Fruit fly (Drosophila melanogaster) whole organism, embryonic: ENCODE data around the gene Noa36.
A peak's percentile ranks its signal among the peaks of the same experiment; 100 is the strongest.

Experiments used
- CG10654 ChIP-seq: fragments of 200-800 bp; sonication (Bioruptor generic); optimal IDR thresholded peaks from 2 replicates; lab custom pipeline; 2016; ENCODE audit warnings: missing biosample characterization, missing genetic modification characterization
- CG12219 ChIP-seq: fragments of 200-800 bp; sonication (Bioruptor generic); optimal IDR thresholded peaks from 3 replicates; lab custom pipeline; 2018; ENCODE audit warnings: missing biosample characterization, mild to moderate bottlenecking, missing genetic modification characterization
- CG13296 ChIP-seq: fragments of 200-800 bp; sonication (Bioruptor generic); optimal IDR thresholded peaks from 3 replicates; lab custom pipeline; 2018; ENCODE audit warnings: missing biosample characterization, mild to moderate bottlenecking, missing genetic modification characterization
- CG14710 ChIP-seq: fragments of 200-800 bp; sonication (Bioruptor generic); optimal IDR thresholded peaks from 3 replicates; lab custom pipeline; 2019; ENCODE audit warnings: missing biosample characterization, mild to moderate bottlenecking, missing genetic modification characterization, moderate library complexity
- CG1603 ChIP-seq: fragments of 200-800 bp; sonication (Bioruptor generic); optimal IDR thresholded peaks from 2 replicates; lab custom pipeline; 2019; ENCODE audit warnings: missing biosample characterization, mild to moderate bottlenecking, missing genetic modification characterization, moderate library complexity
- CG17568 ChIP-seq: fragments of 200-800 bp; sonication (Bioruptor generic); optimal IDR thresholded peaks from 2 replicates; lab custom pipeline; 2018; ENCODE audit warnings: missing biosample characterization, mild to moderate bottlenecking, missing genetic modification characterization, moderate library complexity
- CG18599 ChIP-seq: fragments of 200-800 bp; sonication (Bioruptor generic); optimal IDR thresholded peaks from 3 replicates; lab custom pipeline; 2017; ENCODE audit warnings: missing biosample characterization, missing genetic modification characterization, mild to moderate bottlenecking, moderate library complexity, missing genetic modification reagents
- CG2875 ChIP-seq: fragments of 200-800 bp; sonication (Bioruptor generic); optimal IDR thresholded peaks from 2 replicates; lab custom pipeline; 2017; ENCODE audit warnings: missing biosample characterization, mild to moderate bottlenecking, missing genetic modification characterization, missing genetic modification reagents
- CG3995 ChIP-seq: fragments of 200-800 bp; sonication (Bioruptor generic); optimal IDR thresholded peaks from 3 replicates; lab custom pipeline; 2016; ENCODE audit warnings: missing biosample characterization, missing genetic modification characterization
- CG5245 ChIP-seq: fragments of 200-800 bp; sonication (Bioruptor generic); optimal IDR thresholded peaks from 3 replicates; lab custom pipeline; 2016; ENCODE audit warnings: missing biosample characterization, missing genetic modification characterization
- CG7839 ChIP-seq: fragments of 200-800 bp; sonication (Bioruptor generic); optimal IDR thresholded peaks from 3 replicates; lab custom pipeline; 2018; ENCODE audit warnings: missing biosample characterization, mild to moderate bottlenecking, missing genetic modification characterization, moderate library complexity
- CG8290 ChIP-seq, 3 experiments: fragments of 200-800 bp; sonication (Bioruptor generic); optimal IDR thresholded peaks; 2 replicates each; lab custom pipeline; 2016 to 2019; ENCODE audit warnings: missing biosample characterization in 3 of 3, missing genetic modification characterization in 3 of 3, mild to moderate bottlenecking in 2 of 3, moderate library complexity in 1 of 3
- CG8359 ChIP-seq: fragments of 200-800 bp; sonication (Bioruptor generic); optimal IDR thresholded peaks from 2 replicates; lab custom pipeline; 2017; ENCODE audit warnings: missing biosample characterization, mild to moderate bottlenecking, missing genetic modification characterization, borderline replicate concordance
- CG9609 ChIP-seq: fragments of 200-800 bp; sonication (Bioruptor generic); optimal IDR thresholded peaks from 3 replicates; lab custom pipeline; 2016; ENCODE audit warnings: missing biosample characterization, missing genetic modification characterization
- CoRest ChIP-seq: fragments of 200-800 bp; sonication (Bioruptor generic); optimal IDR thresholded peaks from 3 replicates; lab custom pipeline; 2018; ENCODE audit warnings: missing biosample characterization, mild to moderate bottlenecking, missing genetic modification characterization, moderate library complexity
- CrebB ChIP-seq: fragments of 200-800 bp; sonication (Bioruptor generic); optimal IDR thresholded peaks from 3 replicates; lab custom pipeline; 2018; ENCODE audit warnings: missing biosample characterization, mild to moderate bottlenecking, missing genetic modification characterization
- D ChIP-seq, 2 experiments: fragments of 200-800 bp in 1 of 2; fragments of >200 bp in 1 of 2; sonication (Bioruptor generic) in 1 of 2; optimal IDR thresholded peaks; 2 replicates in 1 of 2; 3 replicates in 1 of 2; lab custom pipeline; 2017; ENCODE audit warnings: mild to moderate bottlenecking in 1 of 2, missing biosample characterization in 1 of 2, missing genetic modification characterization in 1 of 2, missing genetic modification reagents in 1 of 2
- Doc3 ChIP-seq: fragments of 200-800 bp; sonication (Bioruptor generic); IDR thresholded peaks from 3 replicates; pipeline ENCODE4 v1.3.6; 2022; ENCODE audit warnings: missing biosample characterization, missing genetic modification characterization; ENCODE audit not compliant: partially characterized antibody
- Dp ChIP-seq: fragments of 200-800 bp; sonication (Bioruptor generic); optimal IDR thresholded peaks from 2 replicates; lab custom pipeline; 2018; ENCODE audit warnings: missing biosample characterization, mild to moderate bottlenecking, missing genetic modification characterization, moderate library complexity
- Hr51 ChIP-seq, 2 experiments: fragments of 200-800 bp; sonication (Bioruptor generic); optimal IDR thresholded peaks; 2 replicates in 1 of 2; 3 replicates in 1 of 2; lab custom pipeline; 2016 to 2018; ENCODE audit warnings: missing biosample characterization in 2 of 2, missing genetic modification characterization in 2 of 2, mild to moderate bottlenecking in 1 of 2, moderate library complexity in 1 of 2
- Lhr ChIP-seq: fragments of 200-800 bp; sonication (Bioruptor generic); optimal IDR thresholded peaks from 3 replicates; lab custom pipeline; 2017; ENCODE audit warnings: mild to moderate bottlenecking, missing biosample characterization, missing genetic modification reagents, missing genetic modification characterization
- MTF-1 ChIP-seq: fragments of 200-800 bp; sonication (Bioruptor generic); optimal IDR thresholded peaks from 2 replicates; lab custom pipeline; 2018; ENCODE audit warnings: missing biosample characterization, mild to moderate bottlenecking, missing genetic modification characterization, borderline replicate concordance
- Oli ChIP-seq: fragments of 200-800 bp; sonication (Bioruptor generic); optimal IDR thresholded peaks from 2 replicates; lab custom pipeline; 2018; ENCODE audit warnings: missing biosample characterization, mild to moderate bottlenecking, missing genetic modification characterization, moderate library complexity
- PHDP ChIP-seq: fragments of 200-800 bp; sonication (Bioruptor generic); optimal IDR thresholded peaks from 3 replicates; lab custom pipeline; 2018; ENCODE audit warnings: missing biosample characterization, mild to moderate bottlenecking, missing genetic modification characterization, moderate library complexity
- Rfx ChIP-seq: fragments of 200-800 bp; sonication (Bioruptor generic); IDR thresholded peaks from 2 replicates; pipeline ENCODE4 v1.3.6; 2022; ENCODE audit warnings: missing biosample characterization, missing genetic modification characterization
- Vsx1 ChIP-seq: fragments of 200-800 bp; sonication (Bioruptor generic); optimal IDR thresholded peaks from 2 replicates; lab custom pipeline; 2017; ENCODE audit warnings: missing biosample characterization, mild to moderate bottlenecking, missing genetic modification characterization, missing genetic modification reagents
- Xrp1 ChIP-seq: fragments of 200-800 bp; sonication (Bioruptor generic); IDR thresholded peaks from 2 replicates; pipeline ENCODE4 v1.3.6; 2022; ENCODE audit warnings: missing biosample characterization, missing genetic modification characterization
- YL-1 ChIP-seq: fragments of 200-800 bp; sonication (Bioruptor generic); optimal IDR thresholded peaks from 3 replicates; lab custom pipeline; 2017; ENCODE audit warnings: missing biosample characterization, mild to moderate bottlenecking, missing genetic modification characterization
- ase ChIP-seq: fragments of 200-800 bp; sonication (Bioruptor generic); IDR thresholded peaks from 3 replicates; pipeline ENCODE4 v1.3.6; 2022; ENCODE audit warnings: missing biosample characterization, missing genetic modification characterization
- crp ChIP-seq, 2 experiments: fragments of 200-800 bp; sonication (Bioruptor generic); optimal IDR thresholded peaks; 2 replicates in 1 of 2; 3 replicates in 1 of 2; lab custom pipeline; 2017; ENCODE audit warnings: missing biosample characterization in 2 of 2, missing genetic modification characterization in 2 of 2, mild to moderate bottlenecking in 1 of 2, moderate library complexity in 1 of 2
- dmrt11E ChIP-seq: fragments of 200-800 bp; sonication (Bioruptor generic); optimal IDR thresholded peaks from 3 replicates; lab custom pipeline; 2018; ENCODE audit warnings: missing biosample characterization, mild to moderate bottlenecking, missing genetic modification characterization, moderate library complexity
- ewg ChIP-seq: fragments of 200-800 bp; sonication (Bioruptor generic); optimal IDR thresholded peaks from 3 replicates; lab custom pipeline; 2017; ENCODE audit warnings: mild to moderate bottlenecking, missing biosample characterization, missing genetic modification reagents, missing genetic modification characterization
- jing ChIP-seq: fragments of 200-800 bp; sonication (Bioruptor generic); optimal IDR thresholded peaks from 2 replicates; lab custom pipeline; 2018; ENCODE audit warnings: missing biosample characterization, mild to moderate bottlenecking, missing genetic modification characterization
- lmd ChIP-seq: fragments of 200-800 bp; sonication (Bioruptor generic); IDR thresholded peaks from 2 replicates; pipeline ENCODE4 v1.3.6; 2022; ENCODE audit warnings: missing biosample characterization, missing genetic modification characterization
- lov ChIP-seq, 2 experiments: fragments of 200-800 bp in 1 of 2; fragments of >200 bp in 1 of 2; sonication (Bioruptor generic) in 1 of 2; IDR thresholded peaks in 1 of 2; optimal IDR thresholded peaks in 1 of 2; 2 replicates in 1 of 2; 3 replicates in 1 of 2; pipeline versions ENCODE4 v1.3.6 to Lab custom; 2017 to 2022; ENCODE audit warnings: missing biosample characterization in 1 of 2, missing genetic modification characterization in 1 of 2
- nau ChIP-seq: fragments of 200-800 bp; sonication (Bioruptor generic); optimal IDR thresholded peaks from 3 replicates; lab custom pipeline; 2017; ENCODE audit warnings: missing biosample characterization, mild to moderate bottlenecking, missing genetic modification characterization, missing genetic modification reagents
- pan ChIP-seq, 4 experiments: fragments of >200 bp in 3 of 4; fragments of 200-800 bp in 1 of 4; sonication (Bioruptor generic) in 1 of 4; optimal IDR thresholded peaks in 3 of 4; IDR thresholded peaks in 1 of 4; 2 replicates each; pipeline versions ENCODE4 v1.3.6 to Lab custom; 2017 to 2022; ENCODE audit warnings: missing biosample characterization in 2 of 4, missing genetic modification characterization in 2 of 4, mixed read lengths in 1 of 4
- prd ChIP-seq, 3 experiments: fragments of >200 bp in 2 of 3; fragments of 200-800 bp in 1 of 3; sonication (Bioruptor generic) in 1 of 3; optimal IDR thresholded peaks in 2 of 3; IDR thresholded peaks in 1 of 3; 2 replicates in 2 of 3; 3 replicates in 1 of 3; pipeline versions ENCODE4 v1.3.6 to Lab custom; 2017 to 2022; ENCODE audit warnings: missing biosample characterization in 1 of 3, missing genetic modification characterization in 1 of 3
- schlank ChIP-seq: fragments of 200-800 bp; sonication (Bioruptor generic); optimal IDR thresholded peaks from 2 replicates; lab custom pipeline; 2018; ENCODE audit warnings: missing biosample characterization, mild to moderate bottlenecking, missing genetic modification characterization
- sd ChIP-seq: fragments of 200-800 bp; sonication (Bioruptor generic); optimal IDR thresholded peaks from 3 replicates; lab custom pipeline; 2018; ENCODE audit warnings: missing biosample characterization, mild to moderate bottlenecking, missing genetic modification characterization, moderate library complexity
- sens ChIP-seq: fragments of 200-800 bp; sonication (Bioruptor generic); peaks from one replicate; lab custom pipeline; 2016; ENCODE audit warnings: missing biosample characterization, missing genetic modification characterization
- seq ChIP-seq: fragments of 200-800 bp; sonication (Bioruptor generic); IDR thresholded peaks from 2 replicates; pipeline ENCODE4 v1.3.6; 2022; ENCODE audit warnings: missing biosample characterization, missing genetic modification characterization
- unpg ChIP-seq: fragments of 200-800 bp; sonication (Bioruptor generic); optimal IDR thresholded peaks from 3 replicates; lab custom pipeline; 2018; ENCODE audit warnings: missing biosample characterization, mild to moderate bottlenecking, missing genetic modification characterization, moderate library complexity

The Noa36 gene

dm6 chr3R:28588395-28589050 is 10.6 kb downstream of the Noa36 start (continued):
- TF ChIP-seq CG9609 (GFP tag; lab: Kevin White, UChicago) (no peak), CG5245 (GFP tag; lab: Kevin White, UChicago) (no peak), Doc3 (GFP tag; lab: Robert Waterston, UW) (no peak), Dp (no peak), prd (optimal IDR thresholded peaks at IDR 0.05; lab: Kevin White, UChicago) (no peak), prd (GFP tag; IDR thresholded peaks at IDR 0.05; lab: Robert Waterston, UW) (0 out of 3 replicates have a peak, but pooled peaks have one; percentile 16), jing (GFP tag; lab: Kevin White, UChicago) (no peak), CG1603 (peak; percentile 7), CG8290 (GFP tag; optimal IDR thresholded peaks at IDR 0.05; lab: Kevin White, UChicago) (no peak), CG8290 (tag; optimal IDR thresholded peaks at IDR 0.05; lab: Kevin White, UChicago) (peak in 1 of 2 experiments; percentile 59), lov (optimal IDR thresholded peaks at IDR 0.05; lab: Kevin White, UChicago) (no peak), lov (GFP tag; IDR thresholded peaks at IDR 0.05; lab: Robert Waterston, UW) (0 out of 3 replicates have a peak, but pooled peaks have one; percentile 38), D (optimal IDR thresholded peaks at IDR 0.05; lab: Kevin White, UChicago) (peak; percentile 10), D (GFP tag; optimal IDR thresholded peaks at IDR 0.05; lab: Kevin White, UChicago) (no peak), Xrp1 (peak; percentile 15; the same call in 1 of the 2 replicates), CG3995 (GFP tag; lab: Kevin White, UChicago) (no peak)

- TF ChIP-seq CG10654 (GFP tag; lab: Kevin White, UChicago) (peak; percentile 4), CG13296 (GFP tag; lab: Kevin White, UChicago) (peak; percentile 26), unpg (peak; percentile 43), CG14710 (tag; lab: Kevin White, UChicago) (peak; percentile 22), dmrt11E (tag; lab: Kevin White, UChicago) (peak; percentile 70), schlank (tag; lab: Kevin White, UChicago) (peak; percentile 25), CrebB (tag; lab: Kevin White, UChicago) (peak; percentile 11), CoRest (tag; lab: Kevin White, UChicago) (peak; percentile 45), Vsx1 (GFP tag; lab: Kevin White, UChicago) (peak; percentile 62), YL-1 (GFP tag; lab: Kevin White, UChicago) (peak; percentile 7), CG2875 (GFP tag; lab: Kevin White, UChicago) (no peak), crp (GFP tag; optimal IDR thresholded peaks at IDR 0.05; lab: Kevin White, UChicago) (no peak), CG7839 (tag; lab: Kevin White, UChicago) (peak; percentile 43), lmd (no peak), ase (GFP tag; lab: Robert Waterston, UW) (no peak; the same call in 2 of the 3 replicates), Rfx (GFP tag; lab: Robert Waterston, UW) (0 out of 2 replicates have a peak, but pooled peaks have one; percentile 6), pan (optimal IDR thresholded peaks at IDR 0.05; lab: Kevin White, UChicago) (no peak), pan (GFP tag; optimal IDR thresholded peaks at IDR 0.05 in 1 of 2, IDR thresholded peaks at IDR 0.05 in 1 of 2) (peak in 1 of 2 experiments; percentile 28), CG18599 (peak; percentile 17), PHDP (tag; lab: Kevin White, UChicago) (peak; percentile 33), MTF-1 (GFP tag; lab: Kevin White, UChicago) (no peak), sd (tag; lab: Kevin White, UChicago) (peak; percentile 14), Hr51 (GFP tag; optimal IDR thresholded peaks at IDR 0.05; lab: Kevin White, UChicago) (peak in 1 of 2 experiments; percentile 22), Lhr (peak; percentile 19), CG17568 (no peak), sens (peak; percentile 87), ewg (GFP tag; lab: Kevin White, UChicago) (no peak), CG8359 (GFP tag; lab: Kevin White, UChicago) (no peak), seq (peak; percentile 41; the same call in 1 of the 2 replicates), nau (GFP tag; lab: Kevin White, UChicago) (peak; percentile 18), CG12219 (GFP tag; lab: Kevin White, UChicago) (peak; percentile 12), Oli (tag; lab: Kevin White, UChicago) (peak; percentile 28)
These were observed 12.1 kb downstream of the Noa36 start for dm6 chr3R:28586943-28587342.
